Fruit fly (Drosophila melanogaster): ENCODE data around the gene CG12362.

dm6 chr3L:10382882-10383281, 29.7 kb upstream of the CG12362 start:
- TF ChIP-seq CG15710 (tag; optimal IDR thresholded peaks at IDR 0.05): no peak
- TF ChIP-seq CG10348 (GFP tag; IDR thresholded peaks at IDR 0.05): no peak

Measured in whole organism, pupa.